Worm (Caenorhabditis elegans): ENCODE measurements around the gene C37C3.1.

C37C3.1 gene

ce11 chrV:7853900-7854299 is 3.9 kb upstream of the C37C3.1 start:
- peak; percentile 45; the same call in 1 of the 2 replicates for TF ChIP-seq D2030.7 (GFP tag; IDR thresholded peaks at IDR 0.05)
- no peak for TF ChIP-seq K11D2.4 (GFP tag; IDR thresholded peaks at IDR 0.05)
- TF ChIP-seq madf-8 (GFP tag; conservative IDR thresholded peaks at IDR 0.05), result peak; percentile 42
- peak; percentile 85 for TF ChIP-seq efl-1 (GFP tag; optimal IDR thresholded peaks at IDR 0.05)
- no peak for TF ChIP-seq atf-7 (tag; optimal IDR thresholded peaks at IDR 0.05)
- TF ChIP-seq lsl-1 (GFP tag; optimal IDR thresholded peaks at IDR 0.05), result peak; percentile 84
- peak; percentile 87 for TF ChIP-seq F33H1.4 (GFP tag; IDR thresholded peaks at IDR 0.05)
- TF ChIP-seq ceh-91 (GFP tag; IDR thresholded peaks at IDR 0.05), result peak; percentile 38; the same call in 1 of the 2 replicates
- TF ChIP-seq dox-1 (GFP tag; IDR thresholded peaks at IDR 0.05), result peak; percentile 47
- TF ChIP-seq nhr-27 (tag; optimal IDR thresholded peaks at IDR 0.05), result no peak
- TF ChIP-seq hmg-1.2 (GFP tag; IDR thresholded peaks at IDR 0.05), result peak; percentile 43; the same call in 1 of the 2 replicates
- no peak for TF ChIP-seq bed-1 (GFP tag; IDR thresholded peaks at IDR 0.05)
- no peak for TF ChIP-seq Y56A3A.18 (GFP tag; IDR thresholded peaks at IDR 0.05)
- TF ChIP-seq snpc-4 (GFP tag; optimal IDR thresholded peaks at IDR 0.05), result no peak
- peak in 1 of 4 experiments; percentile 26 for TF ChIP-seq snpc-4 (tag; optimal IDR thresholded peaks at IDR 0.05)
- TF ChIP-seq dpl-1 (GFP tag; optimal IDR thresholded peaks at IDR 0.05), result peak; percentile 47
- peak; percentile 64 for TF ChIP-seq hsf-1 (GFP tag; IDR thresholded peaks at IDR 0.05)
- peak; percentile 75 for TF ChIP-seq xnd-1 (tag; optimal IDR thresholded peaks at IDR 0.05)
- TF ChIP-seq snpc-1.3 (tag; optimal IDR thresholded peaks at IDR 0.05; ENCODE audit: insufficient read depth), result peak; percentile 14
- peak; percentile 76 for TF ChIP-seq madf-6 (GFP tag; IDR thresholded peaks at IDR 0.05)

- TF ChIP-seq ekl-4 (GFP tag; IDR thresholded peaks at IDR 0.05) (peak; percentile 74; the same call in 1 of the 2 replicates), F52B5.7 (tag; optimal IDR thresholded peaks at IDR 0.05) (no peak), snpc-4 (GFP tag; optimal IDR thresholded peaks at IDR 0.05) (no peak), snpc-4 (tag; optimal IDR thresholded peaks at IDR 0.05) (peak; percentile 72 to 79 (median 76)), pha-4 (tag; optimal IDR thresholded peaks at IDR 0.05) (no peak), mcd-1 (GFP tag; IDR thresholded peaks at IDR 0.05) (peak; percentile 44; the same call in 1 of the 2 replicates), B0336.3 (GFP tag; IDR thresholded peaks at IDR 0.05) (peak; percentile 70; the same call in 1 of the 2 replicates), ZK185.1 (tag; optimal IDR thresholded peaks at IDR 0.05; ENCODE audit: poor library complexity, severe bottlenecking) (peak; percentile 12), chd-7 (tag; optimal IDR thresholded peaks at IDR 0.05) (peak; percentile 41), Y53G8AR.9 (GFP tag; conservative IDR thresholded peaks at IDR 0.05) (0 out of 2 replicates have a peak, but pooled peaks have one; percentile 11), madf-6 (GFP tag; IDR thresholded peaks at IDR 0.05) (peak; percentile 5; the same call in 1 of the 2 replicates), pbrm-1 (GFP tag; IDR thresholded peaks at IDR 0.05) (peak; percentile 54; the same call in 1 of the 2 replicates), lsy-27 (tag; optimal IDR thresholded peaks at IDR 0.05; ENCODE audit: borderline replicate concordance, insufficient read depth) (no peak), zim-3 (tag; optimal IDR thresholded peaks at IDR 0.05) (no peak), ets-4 (GFP tag; optimal IDR thresholded peaks at IDR 0.05) (peak; percentile 21), repo-1 (tag; optimal IDR thresholded peaks at IDR 0.05) (peak; percentile 50), fkh-3 (tag; optimal IDR thresholded peaks at IDR 0.05) (no peak), tbp1 (GFP tag; optimal IDR thresholded peaks at IDR 0.05) (peak; percentile 26), let-526 (GFP tag; IDR thresholded peaks at IDR 0.05) (peak; percentile 50; the same call in 1 of the 2 replicates), lin-40 (tag; optimal IDR thresholded peaks at IDR 0.05) (peak; percentile 48), atf-7 (tag; optimal IDR thresholded peaks at IDR 0.05) (peak; percentile 91), mel-28 (tag; optimal IDR thresholded peaks at IDR 0.05; ENCODE audit: borderline replicate concordance) (peak; percentile 27), ceh-27 (GFP tag; optimal IDR thresholded peaks at IDR 0.05) (peak; percentile 75), K11D2.4 (GFP tag; IDR thresholded peaks at IDR 0.05) (peak; percentile 38; the same call in 1 of the 2 replicates), hsf-1 (GFP tag; IDR thresholded peaks at IDR 0.05) (0 out of 2 replicates have a peak, but pooled peaks have one; percentile 32), dox-1 (GFP tag; IDR thresholded peaks at IDR 0.05) (peak; percentile 82), lin-54 (GFP tag; optimal IDR thresholded peaks at IDR 0.05) (peak; percentile 33), Y95B8A.8 (GFP tag; IDR thresholded peaks at IDR 0.05) (0 out of 2 replicates have a peak, but pooled peaks have one; percentile 6), F55B11.4 (tag; optimal IDR thresholded peaks at IDR 0.05; ENCODE audit: borderline replicate concordance, insufficient read depth) (no peak), cebp-1 (GFP tag; IDR thresholded peaks at IDR 0.05) (peak; percentile 90), cebp-1 (tag; optimal IDR thresholded peaks at IDR 0.05) (peak; percentile 97), C17E4.6 (GFP tag; IDR thresholded peaks at IDR 0.05) (no peak)
Measured at ce11 chrV:7854603-7855002, 3.2 kb upstream of the C37C3.1 start, which contains the start of the genes C37C3.9 and C37C3.18. Gene C37C3.9, minus strand, starts transcription at chrV:7854700. Gene C37C3.18, plus strand, starts transcription at chrV:7854993.
